Worm (Caenorhabditis elegans) whole organism, young adult: ENCODE measurements around the gene nstp-4.

Source experiments
- C17E4.6 ChIP-seq: fragments of 200-800 bp; sonication (Bioruptor generic); IDR thresholded peaks from 2 replicates; pipeline ENCODE4 v1.3.6; 2022; ENCODE audit warnings: missing genetic modification reagents, missing genetic modification characterization, missing compliant biosample characterization
- F57A8.1 ChIP-seq: fragments of 200-800 bp; sonication (Bioruptor generic); optimal IDR thresholded peaks from 2 replicates; lab custom pipeline; 2018; ENCODE audit warnings: mild to moderate bottlenecking, missing genetic modification characterization, moderate library complexity, missing compliant biosample characterization
- F57C9.4 ChIP-seq: sonication (generic microtip); optimal IDR thresholded peaks from 2 replicates; lab custom pipeline; 2017; ENCODE audit warnings: mild to moderate bottlenecking, missing genetic modification characterization, missing compliant biosample characterization
- K11D2.4 ChIP-seq: fragments of 200-800 bp; sonication (Bioruptor generic); IDR thresholded peaks from 2 replicates; pipeline ENCODE4 v1.3.6; 2022; ENCODE audit warnings: missing genetic modification reagents, missing genetic modification characterization, missing compliant biosample characterization
- T26A5.8 ChIP-seq: sonication (generic microtip); optimal IDR thresholded peaks from 2 replicates; lab custom pipeline; 2016; ENCODE audit warnings: missing genetic modification characterization, missing compliant biosample characterization
- Y53F4B.3 ChIP-seq: fragments of 200-800 bp; sonication (Bioruptor generic); IDR thresholded peaks from 2 replicates; pipeline ENCODE4 v1.3.6; 2022; ENCODE audit warnings: missing genetic modification reagents, missing genetic modification characterization, missing compliant biosample characterization
- Y53G8AR.9 ChIP-seq: fragments of 200-800 bp; sonication (Bioruptor generic); conservative IDR thresholded peaks from 2 replicates; pipeline ENCODE4 v1.3.6; 2022; ENCODE audit warnings: missing genetic modification reagents, missing genetic modification characterization, missing compliant biosample characterization
- Y67H2A.10 ChIP-seq: fragments of 200-800 bp; sonication (Bioruptor generic); conservative IDR thresholded peaks from 2 replicates; pipeline ENCODE4 v1.3.6; 2022; ENCODE audit warnings: missing genetic modification reagents, missing genetic modification characterization, missing compliant biosample characterization
- Y79H2A.3 ChIP-seq: fragments of 200-800 bp; sonication (Bioruptor generic); conservative IDR thresholded peaks from 2 replicates; pipeline ENCODE4 v1.3.6; 2022; ENCODE audit warnings: missing genetic modification reagents, missing genetic modification characterization, missing compliant biosample characterization
- aptf-3 ChIP-seq: fragments of 200-800 bp; sonication (Bioruptor generic); IDR thresholded peaks from 2 replicates; pipeline ENCODE4 v1.3.6; 2022; ENCODE audit warnings: missing genetic modification characterization, missing compliant biosample characterization
- atf-7 ChIP-seq: sonication (generic microtip); optimal IDR thresholded peaks from 2 replicates; lab custom pipeline; 2017; ENCODE audit warnings: mild to moderate bottlenecking, missing genetic modification characterization, missing compliant biosample characterization
- attf-6 ChIP-seq: fragments of 200-800 bp; sonication (Bioruptor generic); IDR thresholded peaks from 2 replicates; pipeline ENCODE4 v1.3.6; 2022; ENCODE audit warnings: missing genetic modification reagents, missing genetic modification characterization, missing compliant biosample characterization
- bed-2 ChIP-seq: fragments of 200-800 bp; sonication (Bioruptor generic); IDR thresholded peaks from 2 replicates; pipeline ENCODE4 v1.3.6; 2022; ENCODE audit warnings: missing genetic modification reagents, missing genetic modification characterization, missing compliant biosample characterization
- ccch-3 ChIP-seq: fragments of 200-800 bp; sonication (Bioruptor generic); optimal IDR thresholded peaks from 2 replicates; lab custom pipeline; 2018; ENCODE audit warnings: mild to moderate bottlenecking, missing genetic modification characterization, missing compliant biosample characterization
- ceh-58 ChIP-seq: fragments of 200-800 bp; sonication (Bioruptor generic); IDR thresholded peaks from 2 replicates; pipeline ENCODE4 v1.3.6; 2022; ENCODE audit warnings: missing genetic modification characterization, missing compliant biosample characterization
- chd-7 ChIP-seq: sonication (generic microtip); optimal IDR thresholded peaks from 2 replicates; lab custom pipeline; 2016; ENCODE audit warnings: mild to moderate bottlenecking, missing genetic modification characterization, moderate library complexity, missing compliant biosample characterization
- die-1 ChIP-seq: sonication (generic microtip); optimal IDR thresholded peaks from 2 replicates; lab custom pipeline; 2016; ENCODE audit warnings: missing genotype, mild to moderate bottlenecking, missing genetic modification characterization, missing compliant biosample characterization
- egl-18 ChIP-seq: fragments of 200-800 bp; sonication (Bioruptor generic); IDR thresholded peaks from 2 replicates; pipeline ENCODE4 v1.3.6; 2022; ENCODE audit warnings: missing genetic modification reagents, missing genetic modification characterization, missing compliant biosample characterization
- egl-44 ChIP-seq: fragments of 200-800 bp; sonication (Bioruptor generic); IDR thresholded peaks from 2 replicates; pipeline ENCODE4 v1.3.6; 2022; ENCODE audit warnings: missing genetic modification reagents, missing genetic modification characterization, missing compliant biosample characterization
- hlh-12 ChIP-seq: sonication (generic microtip); optimal IDR thresholded peaks from 2 replicates; lab custom pipeline; 2016; ENCODE audit warnings: missing genetic modification characterization, missing compliant biosample characterization
- hmg-1.2 ChIP-seq: fragments of 200-800 bp; sonication (Bioruptor generic); IDR thresholded peaks from 2 replicates; pipeline ENCODE4 v1.3.6; 2022; ENCODE audit warnings: missing genetic modification reagents, missing genetic modification characterization, missing compliant biosample characterization
- hmg-20 ChIP-seq: fragments of 200-800 bp; sonication (Bioruptor generic); IDR thresholded peaks from 2 replicates; pipeline ENCODE4 v1.3.6; 2022; ENCODE audit warnings: missing genetic modification reagents, missing genetic modification characterization, missing compliant biosample characterization
- let-607 ChIP-seq, 2 experiments: fragments of 200-800 bp in 1 of 2; sonication (Bioruptor generic) in 1 of 2; sonication (generic microtip) in 1 of 2; optimal IDR thresholded peaks; 2 replicates each; lab custom pipeline; 2016 to 2018; ENCODE audit warnings: mild to moderate bottlenecking in 2 of 2, missing compliant biosample characterization in 2 of 2, missing genetic modification characterization in 2 of 2, moderate library complexity in 2 of 2, missing genotype in 1 of 2
- lin-26 ChIP-seq: fragments of 200-800 bp; sonication (Bioruptor generic); IDR thresholded peaks from 2 replicates; pipeline ENCODE4 v1.3.6; 2022; ENCODE audit warnings: missing genetic modification reagents, missing genetic modification characterization, missing compliant biosample characterization
- lin-54 ChIP-seq: fragments of 200-800 bp; sonication (Bioruptor generic); optimal IDR thresholded peaks from 2 replicates; lab custom pipeline; 2018; ENCODE audit warnings: mild to moderate bottlenecking, missing genetic modification characterization, missing compliant biosample characterization
- madf-3 ChIP-seq: fragments of 200-800 bp; sonication (Bioruptor generic); IDR thresholded peaks from 2 replicates; pipeline ENCODE4 v1.3.6; 2022; ENCODE audit warnings: missing genetic modification reagents, missing genetic modification characterization, missing compliant biosample characterization
- mel-28 ChIP-seq: sonication (generic microtip); optimal IDR thresholded peaks from 2 replicates; lab custom pipeline; 2016; ENCODE audit warnings: borderline replicate concordance, mild to moderate bottlenecking, missing genetic modification characterization, missing compliant biosample characterization
- mxl-1 ChIP-seq: sonication (generic microtip); optimal IDR thresholded peaks from 2 replicates; lab custom pipeline; 2016; ENCODE audit warnings: missing genetic modification characterization, missing compliant biosample characterization
- nfya-2 ChIP-seq: fragments of 200-800 bp; sonication (Bioruptor generic); IDR thresholded peaks from 2 replicates; pipeline ENCODE4 v1.3.6; 2022; ENCODE audit warnings: missing genetic modification reagents, missing genetic modification characterization, missing compliant biosample characterization
- nfyb-1 ChIP-seq: fragments of 200-800 bp; sonication (Bioruptor generic); IDR thresholded peaks from 2 replicates; pipeline ENCODE4 v1.3.6; 2022; ENCODE audit warnings: missing genetic modification reagents, missing genetic modification characterization, missing compliant biosample characterization
- nhr-179 ChIP-seq: sonication (generic microtip); optimal IDR thresholded peaks from 2 replicates; lab custom pipeline; 2016; ENCODE audit warnings: mild to moderate bottlenecking, missing genetic modification characterization, missing compliant biosample characterization
- nhr-90 ChIP-seq: sonication (generic microtip); optimal IDR thresholded peaks from 2 replicates; lab custom pipeline; 2016; ENCODE audit warnings: missing genotype, mild to moderate bottlenecking, missing genetic modification characterization, missing compliant biosample characterization
- rcor-1 ChIP-seq: fragments of 200-800 bp; sonication (Bioruptor generic); IDR thresholded peaks from 2 replicates; pipeline ENCODE4 v1.3.6; 2022; ENCODE audit warnings: missing genetic modification reagents, missing genetic modification characterization, missing compliant biosample characterization
- repo-1 ChIP-seq: sonication (generic microtip); optimal IDR thresholded peaks from 2 replicates; lab custom pipeline; 2017; ENCODE audit warnings: mild to moderate bottlenecking, missing genetic modification characterization, missing compliant biosample characterization
- snpc-1.1 ChIP-seq: sonication (generic microtip); optimal IDR thresholded peaks from 2 replicates; lab custom pipeline; 2017; ENCODE audit warnings: missing genetic modification characterization, mild to moderate bottlenecking, missing compliant biosample characterization, antibody characterized with exemption, moderate library complexity, missing genotype, missing genetic modification reagents; ENCODE audit not compliant: insufficient read depth
- sptf-2 ChIP-seq: fragments of 200-800 bp; sonication (Bioruptor generic); optimal IDR thresholded peaks from 2 replicates; lab custom pipeline; 2018; ENCODE audit warnings: mild to moderate bottlenecking, missing genetic modification characterization, missing compliant biosample characterization
- unc-62 ChIP-seq: fragments of 150-350 bp; optimal IDR thresholded peaks from 2 replicates; lab custom pipeline; 2014; ENCODE audit warnings: missing biosample characterization, missing genetic modification reagents, missing genetic modification characterization
- ztf-22 ChIP-seq: fragments of 200-800 bp; sonication (Bioruptor generic); optimal IDR thresholded peaks from 2 replicates; lab custom pipeline; 2018; ENCODE audit warnings: mild to moderate bottlenecking, missing genetic modification characterization, moderate library complexity, missing compliant biosample characterization
- ztf-25 ChIP-seq: fragments of 200-800 bp; sonication (Bioruptor generic); IDR thresholded peaks from 2 replicates; pipeline ENCODE4 v1.3.6; 2022; ENCODE audit warnings: missing genetic modification reagents, missing genetic modification characterization, missing compliant biosample characterization
- ztf-3 ChIP-seq: fragments of 200-800 bp; sonication (Bioruptor generic); optimal IDR thresholded peaks from 2 replicates; lab custom pipeline; 2018; ENCODE audit warnings: mild to moderate bottlenecking, missing genetic modification characterization, missing compliant biosample characterization

Gene nstp-4

ce11 chrII:367455-367854, 21.2 kb upstream of the nstp-4 start, which contains the start of gene ptr-3:
Gene ptr-3, minus strand, starts transcription at chrII:367555.
- no peak for TF ChIP-seq bed-2 (GFP tag; lab: Robert Waterston, UW)
- TF ChIP-seq hlh-12 (tag; lab: Kevin White, UChicago), result no peak
- TF ChIP-seq mel-28 (tag; lab: Kevin White, UChicago), result no peak
- no peak for TF ChIP-seq ztf-3 (GFP tag; lab: Kevin White, UChicago)
- TF ChIP-seq lin-54, result no peak
- TF ChIP-seq nfyb-1 (GFP tag; lab: Robert Waterston, UW), result no peak
- TF ChIP-seq egl-18 (GFP tag; lab: Robert Waterston, UW), result no peak
- TF ChIP-seq chd-7 (tag; lab: Kevin White, UChicago), result no peak
- no peak for TF ChIP-seq nfya-2
- TF ChIP-seq, all 124 proteins: peak for 0

- TF ChIP-seq atf-7 (tag; lab: Kevin White, UChicago) (no peak), snpc-1.1 (tag; lab: Kevin White, UChicago) (no peak), lin-26 (no peak), F57C9.4 (tag; lab: Kevin White, UChicago) (no peak), chd-7 (tag; lab: Kevin White, UChicago) (no peak), ztf-25 (no peak), sptf-2 (no peak), Y53F4B.3 (no peak), ztf-22 (GFP tag; lab: Kevin White, UChicago) (no peak), let-607 (tag; optimal IDR thresholded peaks at IDR 0.05; lab: Kevin White, UChicago) (no peak), die-1 (no peak), unc-62 (no peak), nfyb-1 (GFP tag; lab: Robert Waterston, UW) (no peak), F57A8.1 (GFP tag; lab: Kevin White, UChicago) (no peak), madf-3 (no peak), repo-1 (no peak), Y67H2A.10 (GFP tag; lab: Robert Waterston, UW) (no peak), K11D2.4 (GFP tag; lab: Robert Waterston, UW) (no peak), ceh-58 (no peak)
- TF ChIP-seq, all 124 proteins: peak for 0
Measured at ce11 chrII:370394-370793, 18.2 kb upstream of the nstp-4 start.

ce11 chrII:371549-371948, 17.1 kb upstream of the nstp-4 start:
- TF ChIP-seq atf-7 (tag; lab: Kevin White, UChicago) (no peak), nhr-90 (tag; lab: Kevin White, UChicago) (no peak), C17E4.6 (GFP tag; lab: Robert Waterston, UW) (no peak), attf-6 (no peak), nhr-179 (tag; lab: Kevin White, UChicago) (no peak), hmg-20 (GFP tag; lab: Robert Waterston, UW) (no peak), rcor-1 (GFP tag; lab: Robert Waterston, UW) (no peak), bed-2 (GFP tag; lab: Robert Waterston, UW) (no peak), hmg-1.2 (GFP tag; lab: Robert Waterston, UW) (no peak)

- no peak for TF ChIP-seq Y53G8AR.9 (GFP tag; lab: Robert Waterston, UW)
- TF ChIP-seq snpc-1.1 (tag; lab: Kevin White, UChicago), result no peak
- no peak for TF ChIP-seq nfya-2
- TF ChIP-seq Y79H2A.3 (GFP tag; lab: Robert Waterston, UW), result no peak
- no peak for TF ChIP-seq ccch-3
- TF ChIP-seq T26A5.8 (tag; lab: Kevin White, UChicago), result no peak
- no peak for TF ChIP-seq let-607 (tag; optimal IDR thresholded peaks at IDR 0.05; lab: Kevin White, UChicago)
- TF ChIP-seq mxl-1 (tag; lab: Kevin White, UChicago), result no peak
- no peak for TF ChIP-seq aptf-3 (GFP tag; lab: Robert Waterston, UW)
- no peak for TF ChIP-seq egl-44 (GFP tag; lab: Robert Waterston, UW)
Measured at ce11 chrII:372235-372634, 16.4 kb upstream of the nstp-4 start.
